Worm (Caenorhabditis elegans): ENCODE data around the gene ztf-14.

The ztf-14 gene

ce11 chrX:14508823-14509259, 13.0 kb downstream of the ztf-14 start:
- TF ChIP-seq unc-42 (tag; optimal IDR thresholded peaks at IDR 0.05) (no peak), sox-4 (tag; optimal IDR thresholded peaks at IDR 0.05) (no peak), unc-55 (GFP tag; optimal IDR thresholded peaks at IDR 0.05) (peak; percentile 38), pros-1 (tag; optimal IDR thresholded peaks at IDR 0.05) (no peak), npax-4 (tag; optimal IDR thresholded peaks at IDR 0.05) (no peak), ceh-34 (tag; optimal IDR thresholded peaks at IDR 0.05) (no peak), rnt-1 (tag; optimal IDR thresholded peaks at IDR 0.05) (peak; percentile 36), C38D4.7 (GFP tag; optimal IDR thresholded peaks at IDR 0.05) (no peak), pha-4 (tag; optimal IDR thresholded peaks at IDR 0.05) (no peak), madf-2 (tag; optimal IDR thresholded peaks at IDR 0.05) (no peak), lim-6 (tag; optimal IDR thresholded peaks at IDR 0.05) (no peak), C08G9.2 (tag; optimal IDR thresholded peaks at IDR 0.05) (no peak), ceh-18 (tag; optimal IDR thresholded peaks at IDR 0.05) (peak; percentile 61), ztf-16 (tag; optimal IDR thresholded peaks at IDR 0.05) (no peak), ceh-30 (tag; optimal IDR thresholded peaks at IDR 0.05) (no peak), nhr-232 (tag; optimal IDR thresholded peaks at IDR 0.05) (no peak), dve-1 (tag; optimal IDR thresholded peaks at IDR 0.05) (no peak), unc-86 (tag; optimal IDR thresholded peaks at IDR 0.05) (no peak), hlh-13 (GFP tag; optimal IDR thresholded peaks at IDR 0.05) (no peak), Y22D7AL.16 (tag; optimal IDR thresholded peaks at IDR 0.05) (no peak), ceh-14 (tag; optimal IDR thresholded peaks at IDR 0.05) (no peak), odd-2 (tag; optimal IDR thresholded peaks at IDR 0.05) (no peak)

- TF ChIP-seq unc-42 (tag; optimal IDR thresholded peaks at IDR 0.05) (no peak), ztf-16 (tag; optimal IDR thresholded peaks at IDR 0.05) (no peak), fkh-6 (tag; optimal IDR thresholded peaks at IDR 0.05) (no peak)
Observed at ce11 chrX:14510358-14510757, 14.5 kb downstream of the ztf-14 start.

ce11 chrX:14512817-14513216, 16.9 kb downstream of the ztf-14 start, which contains the start of gene fbxa-141:
TSS of gene fbxa-141 (minus strand) at chrX:14512917.
- TF ChIP-seq tbx-7 (tag; optimal IDR thresholded peaks at IDR 0.05) (no peak), pqm-1 (tag; optimal IDR thresholded peaks at IDR 0.05) (no peak), ceh-6 (GFP tag; optimal IDR thresholded peaks at IDR 0.05) (no peak), pat-9 (tag; optimal IDR thresholded peaks at IDR 0.05) (no peak), ttx-3 (tag; optimal IDR thresholded peaks at IDR 0.05) (no peak), fax-1 (tag; optimal IDR thresholded peaks at IDR 0.05) (no peak), K02D7.2 (tag; optimal IDR thresholded peaks at IDR 0.05) (no peak), ztf-16 (tag; optimal IDR thresholded peaks at IDR 0.05) (no peak), pha-4 (tag; optimal IDR thresholded peaks at IDR 0.05) (no peak), hlh-15 (tag; optimal IDR thresholded peaks at IDR 0.05) (no peak), che-1 (tag; optimal IDR thresholded peaks at IDR 0.05) (no peak), pha-2 (tag; optimal IDR thresholded peaks at IDR 0.05) (no peak), lin-11 (tag; optimal IDR thresholded peaks at IDR 0.05) (no peak), T23F11.4 (GFP tag; optimal IDR thresholded peaks at IDR 0.05) (no peak), ceh-2 (tag; optimal IDR thresholded peaks at IDR 0.05) (no peak), zip-5 (tag; optimal IDR thresholded peaks at IDR 0.05) (no peak)

DNA sequence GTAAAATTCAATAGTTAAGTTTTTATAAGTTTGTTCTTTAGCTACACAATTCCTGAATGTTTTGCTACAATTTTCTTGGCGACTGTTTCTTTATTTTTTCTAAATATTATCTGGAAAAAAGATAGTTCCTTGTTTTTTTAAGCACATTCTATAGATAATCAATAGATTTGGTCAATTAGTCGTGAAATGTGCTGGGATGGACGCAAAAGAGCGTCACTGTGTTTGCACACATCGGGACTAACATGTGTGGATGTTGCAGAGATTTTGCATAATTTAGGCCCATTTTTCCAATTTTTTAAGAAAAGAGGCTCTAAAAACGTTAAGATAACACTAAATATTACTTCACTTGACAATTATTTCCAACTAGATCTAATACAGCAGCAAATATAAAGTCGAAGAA, 17.6 kb downstream of the ztf-14 start:
- peak; percentile 24 for TF ChIP-seq sdc-2 (tag; optimal IDR thresholded peaks at IDR 0.05)
- TF ChIP-seq unc-55 (GFP tag; optimal IDR thresholded peaks at IDR 0.05): no peak
- TF ChIP-seq ceh-48 (tag; optimal IDR thresholded peaks at IDR 0.05): peak; percentile 95
- peak; percentile 32 for TF ChIP-seq ttx-3 (tag; optimal IDR thresholded peaks at IDR 0.05)
- peak; percentile 77 for TF ChIP-seq unc-42 (tag; optimal IDR thresholded peaks at IDR 0.05)
- TF ChIP-seq sox-2 (GFP tag; IDR thresholded peaks at IDR 0.05): no peak

All from whole organism, late embryonic.